Fruit fly (Drosophila melanogaster) whole organism, embryonic: ENCODE results near the gene erm.
A peak's percentile ranks its signal among the peaks of the same experiment; 100 is the strongest.

Source experiments
- Asciz ChIP-seq: fragments of 200-800 bp; sonication (Bioruptor generic); optimal IDR thresholded peaks from 2 replicates; lab custom pipeline; 2017; ENCODE audit warnings: missing biosample characterization, mild to moderate bottlenecking, missing genetic modification characterization, missing genetic modification reagents
- Atf-2 ChIP-seq: fragments of 200-800 bp; sonication (Bioruptor generic); optimal IDR thresholded peaks from 2 replicates; lab custom pipeline; 2016; ENCODE audit warnings: missing biosample characterization, missing genetic modification characterization
- BtbVII ChIP-seq: fragments of 200-800 bp; sonication (Bioruptor generic); optimal IDR thresholded peaks from 3 replicates; lab custom pipeline; 2017; ENCODE audit warnings: missing biosample characterization, mild to moderate bottlenecking, missing genetic modification characterization
- CG11247 ChIP-seq: fragments of 200-800 bp; sonication (Bioruptor generic); IDR thresholded peaks from 2 replicates; pipeline ENCODE4 v1.3.6; 2022; ENCODE audit warnings: missing biosample characterization, missing genetic modification characterization
- CG11504 ChIP-seq: fragments of 200-800 bp; sonication (Bioruptor generic); optimal IDR thresholded peaks from 3 replicates; lab custom pipeline; 2019; ENCODE audit warnings: missing biosample characterization, mild to moderate bottlenecking, missing genetic modification characterization, moderate library complexity
- CG11696 ChIP-seq: fragments of 200-800 bp; sonication (Bioruptor generic); IDR thresholded peaks from 2 replicates; pipeline ENCODE4 v1.3.6; 2022; ENCODE audit warnings: missing biosample characterization, missing genetic modification characterization
- CG1233 ChIP-seq: fragments of 200-800 bp; sonication (Bioruptor generic); optimal IDR thresholded peaks from 4 replicates; lab custom pipeline; 2018; ENCODE audit warnings: missing biosample characterization, mild to moderate bottlenecking, missing genetic modification characterization
- CG12769 ChIP-seq: fragments of 200-800 bp; sonication (Bioruptor generic); optimal IDR thresholded peaks from 2 replicates; lab custom pipeline; 2019; ENCODE audit warnings: missing biosample characterization, mild to moderate bottlenecking, missing genetic modification characterization, moderate library complexity
- CG13123 ChIP-seq: fragments of 200-800 bp; sonication (Bioruptor generic); optimal IDR thresholded peaks from 2 replicates; lab custom pipeline; 2016; ENCODE audit warnings: missing biosample characterization, missing genetic modification characterization
- CG1529 ChIP-seq: fragments of 200-800 bp; sonication (Bioruptor generic); optimal IDR thresholded peaks from 3 replicates; lab custom pipeline; 2018; ENCODE audit warnings: missing biosample characterization, missing genetic modification characterization
- CG15514 ChIP-seq: fragments of 200-800 bp; sonication (Bioruptor generic); optimal IDR thresholded peaks from 3 replicates; lab custom pipeline; 2017; ENCODE audit warnings: missing biosample characterization, missing genetic modification characterization, mild to moderate bottlenecking, moderate library complexity, missing genetic modification reagents
- CG1602 ChIP-seq: fragments of 200-800 bp; sonication (Bioruptor generic); optimal IDR thresholded peaks from 3 replicates; lab custom pipeline; 2016; ENCODE audit warnings: missing biosample characterization, missing genetic modification characterization
- CG17328 ChIP-seq: fragments of 200-800 bp; sonication (Bioruptor generic); IDR thresholded peaks from 2 replicates; pipeline ENCODE4 v1.3.6; 2022; ENCODE audit warnings: missing biosample characterization, missing genetic modification characterization
- CG2199 ChIP-seq: fragments of 200-800 bp; sonication (Bioruptor generic); IDR thresholded peaks from 3 replicates; pipeline ENCODE4 v1.3.6; 2022; ENCODE audit warnings: missing biosample characterization, missing genetic modification characterization
- CG32532 ChIP-seq: fragments of 200-800 bp; sonication (Bioruptor generic); IDR thresholded peaks from 2 replicates; pipeline ENCODE4 v1.3.6; 2022; ENCODE audit warnings: missing biosample characterization, missing genetic modification characterization
- CG4360 ChIP-seq: fragments of 200-800 bp; sonication (Bioruptor generic); IDR thresholded peaks from 2 replicates; pipeline ENCODE4 v1.3.6; 2022; ENCODE audit warnings: missing biosample characterization, missing genetic modification characterization
- CG4424 ChIP-seq: fragments of 200-800 bp; sonication (Bioruptor generic); optimal IDR thresholded peaks from 3 replicates; lab custom pipeline; 2016; ENCODE audit warnings: missing biosample characterization, missing genetic modification characterization
- CG5180 ChIP-seq: fragments of 200-800 bp; sonication (Bioruptor generic); optimal IDR thresholded peaks from 3 replicates; lab custom pipeline; 2017; ENCODE audit warnings: missing biosample characterization, missing genetic modification characterization, mild to moderate bottlenecking, moderate library complexity, missing genetic modification reagents
- CG6765 ChIP-seq: fragments of 200-800 bp; sonication (Bioruptor generic); optimal IDR thresholded peaks from 3 replicates; lab custom pipeline; 2017; ENCODE audit warnings: missing biosample characterization, mild to moderate bottlenecking, missing genetic modification characterization
- CG9727 ChIP-seq: fragments of 200-800 bp; sonication (Bioruptor generic); optimal IDR thresholded peaks from 3 replicates; lab custom pipeline; 2017; ENCODE audit warnings: missing biosample characterization, mild to moderate bottlenecking, missing genetic modification characterization
- D19B ChIP-seq: fragments of 200-800 bp; sonication (Bioruptor generic); optimal IDR thresholded peaks from 2 replicates; lab custom pipeline; 2017; ENCODE audit warnings: missing biosample characterization, mild to moderate bottlenecking, missing genetic modification characterization
- Deaf1 ChIP-seq: fragments of 200-800 bp; optimal IDR thresholded peaks from 3 replicates; lab custom pipeline; 2019; ENCODE audit warnings: missing biosample characterization, mild to moderate bottlenecking, missing genetic modification characterization, moderate library complexity
- Dip3 ChIP-seq: fragments of 200-800 bp; sonication (Bioruptor generic); optimal IDR thresholded peaks from 3 replicates; lab custom pipeline; 2016; ENCODE audit warnings: missing biosample characterization, missing genetic modification characterization
- Ets97D ChIP-seq: fragments of 200-800 bp; sonication (Bioruptor generic); optimal IDR thresholded peaks from 3 replicates; lab custom pipeline; 2016; ENCODE audit warnings: missing biosample characterization, missing genetic modification characterization
- Fer3 ChIP-seq: fragments of 200-800 bp; sonication (Bioruptor generic); optimal IDR thresholded peaks from 2 replicates; lab custom pipeline; 2018; ENCODE audit warnings: missing biosample characterization, mild to moderate bottlenecking, missing genetic modification characterization, moderate library complexity
- HmgD ChIP-seq: fragments of 200-800 bp; sonication (Bioruptor generic); optimal IDR thresholded peaks from 3 replicates; lab custom pipeline; 2016; ENCODE audit warnings: missing biosample characterization, missing genetic modification characterization
- MBD-R2 ChIP-seq: fragments of 200-800 bp; sonication (Bioruptor generic); IDR thresholded peaks from 2 replicates; pipeline ENCODE4 v1.3.6; 2022; ENCODE audit warnings: missing biosample characterization, missing genetic modification characterization
- Mrtf ChIP-seq: fragments of 200-800 bp; sonication (Bioruptor generic); IDR thresholded peaks from 3 replicates; pipeline ENCODE4 v1.3.6; 2022; ENCODE audit warnings: missing biosample characterization, missing genetic modification characterization
- Nf-YB ChIP-seq: fragments of 200-800 bp; sonication (Bioruptor generic); optimal IDR thresholded peaks from 3 replicates; lab custom pipeline; 2019; ENCODE audit warnings: missing biosample characterization, mild to moderate bottlenecking, missing genetic modification characterization, moderate library complexity
- Oli ChIP-seq: fragments of 200-800 bp; sonication (Bioruptor generic); optimal IDR thresholded peaks from 2 replicates; lab custom pipeline; 2018; ENCODE audit warnings: missing biosample characterization, mild to moderate bottlenecking, missing genetic modification characterization, moderate library complexity
- Sin3A ChIP-seq: fragments of >200 bp; optimal IDR thresholded peaks from 2 replicates; lab custom pipeline; 2018
- Sry-β ChIP-seq: fragments of 200-800 bp; sonication (Bioruptor generic); optimal IDR thresholded peaks from 2 replicates; lab custom pipeline; 2018; ENCODE audit warnings: missing biosample characterization, mild to moderate bottlenecking, missing genetic modification characterization, moderate library complexity
- abd-A ChIP-seq: fragments of 200-800 bp; sonication (Bioruptor generic); optimal IDR thresholded peaks from 3 replicates; lab custom pipeline; 2019; ENCODE audit warnings: missing biosample characterization, mild to moderate bottlenecking, missing genetic modification characterization, moderate library complexity
- bigmax ChIP-seq: fragments of 200-800 bp; sonication (Bioruptor generic); optimal IDR thresholded peaks from 2 replicates; lab custom pipeline; 2018; ENCODE audit warnings: missing biosample characterization, mild to moderate bottlenecking, missing genetic modification characterization
- cad ChIP-seq: fragments of >200 bp; optimal IDR thresholded peaks from 2 replicates; lab custom pipeline; 2017; ENCODE audit warnings: missing biosample characterization, missing genetic modification characterization
- cato ChIP-seq: fragments of 200-800 bp; sonication (Bioruptor generic); optimal IDR thresholded peaks from 2 replicates; lab custom pipeline; 2016; ENCODE audit warnings: missing biosample characterization, missing genetic modification characterization, borderline replicate concordance
- chinmo ChIP-seq: fragments of 200-800 bp; sonication (Bioruptor generic); IDR thresholded peaks from 4 replicates; pipeline ENCODE4 v1.3.6; 2022; ENCODE audit warnings: missing biosample characterization, missing genetic modification characterization; ENCODE audit not compliant: partially characterized antibody
- ci ChIP-seq: fragments of 200-800 bp; sonication (Bioruptor generic); IDR thresholded peaks from 3 replicates; pipeline ENCODE4 v1.3.6; 2022; ENCODE audit warnings: missing biosample characterization, missing genetic modification characterization
- fd96Cb ChIP-seq: fragments of 200-800 bp; sonication (Bioruptor generic); optimal IDR thresholded peaks from 2 replicates; lab custom pipeline; 2018; ENCODE audit warnings: missing biosample characterization, mild to moderate bottlenecking, missing genetic modification characterization, moderate library complexity
- fru ChIP-seq: fragments of >200 bp; optimal IDR thresholded peaks from 2 replicates; lab custom pipeline; 2017
- hth ChIP-seq: fragments of >200 bp; optimal IDR thresholded peaks from 2 replicates; lab custom pipeline; 2017; ENCODE audit warnings: inconsistent platforms
- jing ChIP-seq: fragments of 200-800 bp; sonication (Bioruptor generic); optimal IDR thresholded peaks from 2 replicates; lab custom pipeline; 2018; ENCODE audit warnings: missing biosample characterization, mild to moderate bottlenecking, missing genetic modification characterization
- ken ChIP-seq: fragments of 200-800 bp; sonication (Bioruptor generic); IDR thresholded peaks from 3 replicates; pipeline ENCODE4 v1.3.6; 2022; ENCODE audit warnings: missing biosample characterization, missing genetic modification characterization
- lmd ChIP-seq: fragments of 200-800 bp; sonication (Bioruptor generic); IDR thresholded peaks from 2 replicates; pipeline ENCODE4 v1.3.6; 2022; ENCODE audit warnings: missing biosample characterization, missing genetic modification characterization
- mld ChIP-seq: fragments of 200-800 bp; sonication (Bioruptor generic); IDR thresholded peaks from 3 replicates; pipeline ENCODE4 v1.3.6; 2022; ENCODE audit warnings: missing biosample characterization, missing genetic modification characterization; ENCODE audit not compliant: partially characterized antibody
- otp ChIP-seq: fragments of 200-800 bp; sonication (Bioruptor generic); IDR thresholded peaks from 3 replicates; pipeline ENCODE4, ENCODE4 v1.3.6; 2022; ENCODE audit warnings: missing biosample characterization, missing genetic modification characterization
- prd ChIP-seq, 3 experiments: fragments of >200 bp in 2 of 3; fragments of 200-800 bp in 1 of 3; sonication (Bioruptor generic) in 1 of 3; optimal IDR thresholded peaks in 2 of 3; IDR thresholded peaks in 1 of 3; 2 replicates in 2 of 3; 3 replicates in 1 of 3; pipeline versions ENCODE4 v1.3.6 to Lab custom; 2017 to 2022; ENCODE audit warnings: missing biosample characterization in 1 of 3, missing genetic modification characterization in 1 of 3
- sens ChIP-seq: fragments of 200-800 bp; sonication (Bioruptor generic); peaks from one replicate; lab custom pipeline; 2016; ENCODE audit warnings: missing biosample characterization, missing genetic modification characterization
- sr ChIP-seq: fragments of 200-800 bp; sonication (Bioruptor generic); IDR thresholded peaks from 3 replicates; pipeline ENCODE4 v1.3.6; 2022; ENCODE audit warnings: missing biosample characterization, missing genetic modification characterization
- tgo ChIP-seq: fragments of 200-800 bp; sonication (Bioruptor generic); IDR thresholded peaks from 3 replicates; pipeline ENCODE4 v1.3.6; 2022; ENCODE audit warnings: missing biosample characterization, missing genetic modification characterization
- tna ChIP-seq: fragments of 200-800 bp; sonication (Bioruptor generic); IDR thresholded peaks from 2 replicates; pipeline ENCODE4 v1.3.6; 2022; ENCODE audit warnings: missing biosample characterization, missing genetic modification characterization; ENCODE audit not compliant: partially characterized antibody
- wek ChIP-seq: fragments of 200-800 bp; sonication (Bioruptor generic); optimal IDR thresholded peaks from 3 replicates; lab custom pipeline; 2018; ENCODE audit warnings: missing biosample characterization, mild to moderate bottlenecking, missing genetic modification characterization, moderate library complexity

erm gene

DNA sequence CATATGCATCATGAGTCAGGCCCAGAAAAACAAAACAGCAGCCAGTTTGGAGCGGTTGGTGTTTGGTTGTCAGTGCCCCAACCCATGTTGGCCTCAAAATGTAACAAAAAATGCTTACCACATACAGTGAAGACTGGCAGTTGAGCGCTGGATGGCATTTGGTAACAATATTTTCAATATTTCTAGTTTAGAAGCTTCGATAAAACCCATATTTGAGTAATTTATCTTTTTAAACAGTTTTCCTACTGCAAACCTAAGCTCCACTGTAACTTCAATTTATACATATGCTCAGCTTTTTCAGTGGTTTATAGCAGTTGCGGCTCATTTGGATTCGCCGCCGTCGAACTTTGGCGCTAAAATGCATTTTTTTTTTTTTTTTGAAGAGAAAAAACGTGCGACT is 53.7 kb downstream of the erm start (continued):
- TF ChIP-seq Sin3A (lab: Kevin White, UChicago): no peak
- TF ChIP-seq MBD-R2 (GFP tag; lab: Robert Waterston, UW): no peak
- TF ChIP-seq ken (GFP tag; lab: Robert Waterston, UW): peak; percentile 73; the same call in 2 of the 3 replicates
- 0 out of 3 replicates have a peak, but pooled peaks have one; percentile 58 for TF ChIP-seq CG2199 (GFP tag; lab: Robert Waterston, UW)
- TF ChIP-seq tgo (GFP tag; lab: Robert Waterston, UW): peak; percentile 27; the same call in 1 of the 3 replicates
- peak; percentile 85 for TF ChIP-seq sens
- TF ChIP-seq CG9727 (GFP tag; lab: Kevin White, UChicago): no peak
- peak; percentile 2 for TF ChIP-seq cato (GFP tag; lab: Kevin White, UChicago)
- TF ChIP-seq Mrtf: no peak
- TF ChIP-seq mld (GFP tag; lab: Robert Waterston, UW): no peak
- TF ChIP-seq CG15514 (GFP tag; lab: Kevin White, UChicago): no peak
- no peak for TF ChIP-seq Nf-YB
- TF ChIP-seq hth (lab: Kevin White, UChicago): no peak
- TF ChIP-seq fd96Cb (tag; lab: Kevin White, UChicago): peak; percentile 36
- peak; percentile 39 for TF ChIP-seq CG12769 (tag; lab: Kevin White, UChicago)
- TF ChIP-seq CG1602 (GFP tag; lab: Kevin White, UChicago): peak; percentile 5
- no peak for TF ChIP-seq Atf-2 (GFP tag; lab: Kevin White, UChicago)
- no peak for TF ChIP-seq bigmax (GFP tag; lab: Kevin White, UChicago)
- TF ChIP-seq fru (lab: Kevin White, UChicago): no peak
- peak; percentile 61 for TF ChIP-seq CG17328
- no peak for TF ChIP-seq CG13123 (GFP tag; lab: Kevin White, UChicago)
- 0 out of 2 replicates have a peak, but pooled peaks have one; percentile 17 for TF ChIP-seq CG11247 (GFP tag; lab: Robert Waterston, UW)
- no peak for TF ChIP-seq CG11696 (GFP tag; lab: Robert Waterston, UW)
- TF ChIP-seq lmd (GFP tag; lab: Robert Waterston, UW): peak; percentile 31; the same call in 1 of the 2 replicates
- TF ChIP-seq HmgD (GFP tag; lab: Kevin White, UChicago): no peak
- no peak for TF ChIP-seq chinmo
- no peak for TF ChIP-seq CG32532 (GFP tag; lab: Robert Waterston, UW)
- no peak for TF ChIP-seq D19B (GFP tag; lab: Kevin White, UChicago)
- peak; percentile 24; the same call in 1 of the 3 replicates for TF ChIP-seq otp
- TF ChIP-seq cad: no peak
- TF ChIP-seq CG1529 (GFP tag; lab: Kevin White, UChicago): peak; percentile 16
- no peak for TF ChIP-seq CG6765 (GFP tag; lab: Kevin White, UChicago)
- peak; percentile 89 for TF ChIP-seq ci (GFP tag; lab: Robert Waterston, UW)
- no peak for TF ChIP-seq CG5180 (GFP tag; lab: Kevin White, UChicago)
- no peak for TF ChIP-seq tna (GFP tag; lab: Robert Waterston, UW)
- TF ChIP-seq sr: peak; percentile 41; the same call in 1 of the 3 replicates
- no peak for TF ChIP-seq BtbVII (GFP tag; lab: Kevin White, UChicago)
- no peak for TF ChIP-seq Ets97D
- TF ChIP-seq CG1233 (GFP tag; lab: Kevin White, UChicago): peak; percentile 9
- TF ChIP-seq Deaf1 (tag; lab: Kevin White, UChicago): no peak
- TF ChIP-seq abd-A (tag; lab: Kevin White, UChicago): no peak
- TF ChIP-seq Fer3 (tag; lab: Kevin White, UChicago): peak; percentile 6
- no peak for TF ChIP-seq jing
- TF ChIP-seq prd (optimal IDR thresholded peaks at IDR 0.05; lab: Kevin White, UChicago): no peak
- peak; percentile 74 for TF ChIP-seq prd (GFP tag; IDR thresholded peaks at IDR 0.05; lab: Robert Waterston, UW)
- TF ChIP-seq CG4360: no peak
- TF ChIP-seq Asciz (GFP tag; lab: Kevin White, UChicago): peak; percentile 45
- TF ChIP-seq CG4424: peak; percentile 32
- TF ChIP-seq Oli (tag; lab: Kevin White, UChicago): peak; percentile 50
- no peak for TF ChIP-seq wek (GFP tag; lab: Kevin White, UChicago)
- no peak for TF ChIP-seq Dip3 (GFP tag; lab: Kevin White, UChicago)
- TF ChIP-seq Sry-β: no peak
- TF ChIP-seq CG11504 (tag; lab: Kevin White, UChicago): peak; percentile 61
